Fruit fly (Drosophila melanogaster) whole organism, adult: ENCODE data around the gene msd5.

Experiments used
- CG11617 ChIP-seq: fragments of 200-800 bp; sonication (Bioruptor generic); optimal IDR thresholded peaks from 2 replicates; lab custom pipeline; 2017; ENCODE audit warnings: mild to moderate bottlenecking, missing biosample characterization, missing genetic modification reagents, missing genetic modification characterization
- CG14711 ChIP-seq: fragments of 200-800 bp; sonication (Bioruptor generic); optimal IDR thresholded peaks from 2 replicates; lab custom pipeline; 2018; ENCODE audit warnings: missing biosample characterization, mild to moderate bottlenecking, missing genetic modification characterization, moderate library complexity
- CG1620 ChIP-seq: fragments of 200-800 bp; sonication (Bioruptor generic); optimal IDR thresholded peaks from 2 replicates; lab custom pipeline; 2016; ENCODE audit warnings: missing biosample characterization, missing genetic modification characterization
- CG33017 ChIP-seq: fragments of 200-800 bp; sonication (Bioruptor generic); optimal IDR thresholded peaks from 2 replicates; lab custom pipeline; 2018; ENCODE audit warnings: missing biosample characterization, mild to moderate bottlenecking, missing genetic modification characterization, moderate library complexity
- CG5204 ChIP-seq: fragments of 200-800 bp; sonication (Bioruptor generic); optimal IDR thresholded peaks from 2 replicates; lab custom pipeline; 2016; ENCODE audit warnings: missing biosample characterization, missing genetic modification characterization
- CG7045 ChIP-seq: fragments of 200-800 bp; sonication (Bioruptor generic); optimal IDR thresholded peaks from 2 replicates; lab custom pipeline; 2017; ENCODE audit warnings: missing biosample characterization, mild to moderate bottlenecking, missing genetic modification characterization
- Clk ChIP-seq: fragments of 200-800 bp; sonication (Bioruptor generic); optimal IDR thresholded peaks from 2 replicates; lab custom pipeline; 2017; ENCODE audit warnings: missing biosample characterization, missing genetic modification characterization
- Crg-1 ChIP-seq: fragments of 200-800 bp; sonication (Bioruptor generic); optimal IDR thresholded peaks from 2 replicates; lab custom pipeline; 2016; ENCODE audit warnings: missing biosample characterization, missing genetic modification characterization
- Hr96 ChIP-seq: fragments of 200-800 bp; sonication (Bioruptor generic); optimal IDR thresholded peaks from 2 replicates; lab custom pipeline; 2016; ENCODE audit warnings: missing biosample characterization, missing genetic modification characterization
- Mnt ChIP-seq: fragments of 200-800 bp; sonication (Bioruptor generic); optimal IDR thresholded peaks from 2 replicates; lab custom pipeline; 2016; ENCODE audit warnings: missing biosample characterization, mild to moderate bottlenecking, missing genetic modification characterization
- bab1 ChIP-seq: fragments of 200-800 bp; sonication (Bioruptor generic); optimal IDR thresholded peaks from 3 replicates; lab custom pipeline; 2019; ENCODE audit warnings: missing biosample characterization, mild to moderate bottlenecking, missing genetic modification characterization, moderate library complexity
- cic ChIP-seq: fragments of 200-800 bp; sonication (Bioruptor generic); optimal IDR thresholded peaks from 2 replicates; lab custom pipeline; 2017; ENCODE audit warnings: missing biosample characterization, mild to moderate bottlenecking, missing genetic modification characterization, moderate library complexity
- cnc ChIP-seq, 2 experiments: fragments of >200 bp; optimal IDR thresholded peaks; 2 replicates each; lab custom pipeline; 2017
- kay ChIP-seq: fragments of 200-800 bp; sonication (Bioruptor generic); peaks from one replicate; lab custom pipeline; 2016; ENCODE audit warnings: missing biosample characterization, missing genetic modification characterization, borderline replicate concordance
- ovo ChIP-seq: fragments of 200-800 bp; sonication (Bioruptor generic); optimal IDR thresholded peaks from 2 replicates; lab custom pipeline; 2016; ENCODE audit warnings: missing biosample characterization, missing genetic modification characterization
- pad ChIP-seq: fragments of 200-800 bp; sonication (Bioruptor generic); optimal IDR thresholded peaks from 3 replicates; lab custom pipeline; 2017; ENCODE audit warnings: missing biosample characterization, missing genetic modification characterization, mild to moderate bottlenecking, moderate library complexity, missing genetic modification reagents
- tj ChIP-seq: fragments of 200-800 bp; sonication (Bioruptor generic); optimal IDR thresholded peaks from 3 replicates; lab custom pipeline; 2017; ENCODE audit warnings: missing biosample characterization, mild to moderate bottlenecking, missing genetic modification characterization, moderate library complexity
- toe ChIP-seq: fragments of 200-800 bp; sonication (Bioruptor generic); optimal IDR thresholded peaks from 2 replicates; lab custom pipeline; 2016; ENCODE audit warnings: missing biosample characterization, missing genetic modification characterization

msd5 gene

dm6 chr3L:1298509-1298908 is 34.4 kb downstream of the msd5 start, which contains the start of gene scf:
scf (plus strand) TSS chr3L:1298672.
- TF ChIP-seq cic (GFP tag; lab: Kevin White, UChicago) (no peak), bab1 (peak; percentile 37)

dm6 chr3L:1295693-1296092 is 37.3 kb downstream of the msd5 start, which contains the start of gene Rabex-5:
Rabex-5 (plus strand) TSS chr3L:1295913.
- TF ChIP-seq Hr96 (GFP tag; lab: Kevin White, UChicago) (no peak), tj (GFP tag; lab: Kevin White, UChicago) (no peak), CG1620 (GFP tag; lab: Kevin White, UChicago) (peak; percentile 49), CG7045 (no peak), pad (GFP tag; lab: Kevin White, UChicago) (peak; percentile 2), Crg-1 (GFP tag; lab: Kevin White, UChicago) (no peak), ovo (GFP tag; lab: Kevin White, UChicago) (no peak), CG11617 (no peak)

- TF ChIP-seq CG5204 (no peak), bab1 (no peak), Mnt (GFP tag; lab: Kevin White, UChicago) (no peak), Hr96 (GFP tag; lab: Kevin White, UChicago) (no peak), CG11617 (no peak), Clk (GFP tag; lab: Kevin White, UChicago) (no peak), CG1620 (GFP tag; lab: Kevin White, UChicago) (no peak), cnc (optimal IDR thresholded peaks at IDR 0.05; lab: Kevin White, UChicago) (no peak), toe (GFP tag; lab: Kevin White, UChicago) (no peak), pad (GFP tag; lab: Kevin White, UChicago) (no peak), tj (GFP tag; lab: Kevin White, UChicago) (no peak), CG14711 (tag; lab: Kevin White, UChicago) (no peak), CG33017 (tag; lab: Kevin White, UChicago) (no peak), ovo (GFP tag; lab: Kevin White, UChicago) (no peak), kay (no peak)
These were observed 38.1 kb downstream of the msd5 start for dm6 chr3L:1294835-1295234.
